Fruit fly (Drosophila melanogaster) whole organism, embryonic: ENCODE data around the gene wge.

ENCODE experiments used
- ATbp ChIP-seq: fragments of 200-800 bp; sonication (Bioruptor generic); optimal IDR thresholded peaks from 2 replicates; lab custom pipeline; 2017; ENCODE audit warnings: missing biosample characterization, mild to moderate bottlenecking, missing genetic modification characterization, missing genetic modification reagents
- CG10543 ChIP-seq: fragments of 200-800 bp; sonication (Bioruptor generic); optimal IDR thresholded peaks from 3 replicates; lab custom pipeline; 2017; ENCODE audit warnings: missing biosample characterization, mild to moderate bottlenecking, missing genetic modification characterization, moderate library complexity
- CG12391 ChIP-seq: fragments of 200-800 bp; sonication (Bioruptor generic); optimal IDR thresholded peaks from 3 replicates; lab custom pipeline; 2018; ENCODE audit warnings: missing biosample characterization, mild to moderate bottlenecking, missing genetic modification characterization, moderate library complexity
- CG14667 ChIP-seq: fragments of 200-800 bp; sonication (Bioruptor generic); IDR thresholded peaks from 2 replicates; pipeline ENCODE4 v1.3.6; 2022; ENCODE audit warnings: missing biosample characterization, missing genetic modification characterization
- CG18476 ChIP-seq: fragments of 200-800 bp; sonication (Bioruptor generic); optimal IDR thresholded peaks from 2 replicates; lab custom pipeline; 2016; ENCODE audit warnings: missing biosample characterization, mild to moderate bottlenecking, missing genetic modification characterization
- CG2199 ChIP-seq: fragments of 200-800 bp; sonication (Bioruptor generic); IDR thresholded peaks from 3 replicates; pipeline ENCODE4 v1.3.6; 2022; ENCODE audit warnings: missing biosample characterization, missing genetic modification characterization
- CG4404 ChIP-seq: fragments of 200-800 bp; sonication (Bioruptor generic); IDR thresholded peaks from 2 replicates; pipeline ENCODE4 v1.3.6; 2022; ENCODE audit warnings: missing biosample characterization, missing genetic modification characterization
- CG4707 ChIP-seq: fragments of 200-800 bp; sonication (Bioruptor generic); optimal IDR thresholded peaks from 2 replicates; lab custom pipeline; 2018; ENCODE audit warnings: missing biosample characterization, mild to moderate bottlenecking, missing genetic modification characterization, moderate library complexity
- CG6813 ChIP-seq: fragments of 200-800 bp; sonication (Bioruptor generic); optimal IDR thresholded peaks from 2 replicates; lab custom pipeline; 2017; ENCODE audit warnings: missing biosample characterization, missing genetic modification characterization, mild to moderate bottlenecking, moderate library complexity, missing genetic modification reagents
- CG8359 ChIP-seq: fragments of 200-800 bp; sonication (Bioruptor generic); optimal IDR thresholded peaks from 2 replicates; lab custom pipeline; 2017; ENCODE audit warnings: missing biosample characterization, mild to moderate bottlenecking, missing genetic modification characterization, borderline replicate concordance
- CG9817 ChIP-seq: fragments of 200-800 bp; sonication (Bioruptor generic); optimal IDR thresholded peaks from 2 replicates; lab custom pipeline; 2018; ENCODE audit warnings: missing biosample characterization, mild to moderate bottlenecking, missing genetic modification characterization, moderate library complexity
- CG9932 ChIP-seq: fragments of 200-800 bp; sonication (Bioruptor generic); IDR thresholded peaks from 2 replicates; pipeline ENCODE4 v1.3.6; 2022; ENCODE audit warnings: missing biosample characterization, missing genetic modification characterization
- CHES-1-like ChIP-seq: fragments of 200-800 bp; sonication (Bioruptor generic); optimal IDR thresholded peaks from 2 replicates; lab custom pipeline; 2016; ENCODE audit warnings: missing biosample characterization, missing genetic modification characterization
- CrebB ChIP-seq: fragments of 200-800 bp; sonication (Bioruptor generic); optimal IDR thresholded peaks from 3 replicates; lab custom pipeline; 2018; ENCODE audit warnings: missing biosample characterization, mild to moderate bottlenecking, missing genetic modification characterization
- D19B ChIP-seq: fragments of 200-800 bp; sonication (Bioruptor generic); optimal IDR thresholded peaks from 2 replicates; lab custom pipeline; 2017; ENCODE audit warnings: missing biosample characterization, mild to moderate bottlenecking, missing genetic modification characterization
- Dfd ChIP-seq, 2 experiments: fragments of >200 bp; optimal IDR thresholded peaks; 2 replicates each; lab custom pipeline; 2017; ENCODE audit warnings: missing biosample characterization in 2 of 2, missing genetic modification characterization in 2 of 2
- GATAe ChIP-seq: fragments of 200-800 bp; sonication (Bioruptor generic); conservative IDR thresholded peaks from 2 replicates; pipeline ENCODE4 v1.3.6; 2022; ENCODE audit warnings: missing biosample characterization, missing genetic modification characterization
- MBD-R2 ChIP-seq: fragments of 200-800 bp; sonication (Bioruptor generic); IDR thresholded peaks from 2 replicates; pipeline ENCODE4 v1.3.6; 2022; ENCODE audit warnings: missing biosample characterization, missing genetic modification characterization
- NFAT ChIP-seq: fragments of 200-800 bp; sonication (Bioruptor generic); IDR thresholded peaks from 2 replicates; pipeline ENCODE4 v1.3.6; 2022; ENCODE audit warnings: missing biosample characterization, missing genetic modification characterization
- Oaz ChIP-seq: fragments of 200-800 bp; sonication (Bioruptor generic); IDR thresholded peaks from 2 replicates; pipeline ENCODE4 v1.3.6; 2022; ENCODE audit warnings: missing biosample characterization, missing genetic modification characterization
- Ravus ChIP-seq: fragments of 200-800 bp; sonication (Bioruptor generic); IDR thresholded peaks from 2 replicates; pipeline ENCODE4 v1.3.6; 2022; ENCODE audit warnings: missing biosample characterization, missing genetic modification characterization
- Scr ChIP-seq: fragments of 200-800 bp; sonication (Bioruptor generic); IDR thresholded peaks from 2 replicates; pipeline ENCODE4 v1.3.6; 2022; ENCODE audit warnings: missing biosample characterization, missing genetic modification characterization; ENCODE audit not compliant: partially characterized antibody
- Side ChIP-seq: fragments of 200-800 bp; sonication (Bioruptor generic); optimal IDR thresholded peaks from 2 replicates; lab custom pipeline; 2016; ENCODE audit warnings: missing biosample characterization, missing genetic modification characterization
- Sry-β ChIP-seq: fragments of 200-800 bp; sonication (Bioruptor generic); optimal IDR thresholded peaks from 2 replicates; lab custom pipeline; 2018; ENCODE audit warnings: missing biosample characterization, mild to moderate bottlenecking, missing genetic modification characterization, moderate library complexity
- Vsx1 ChIP-seq: fragments of 200-800 bp; sonication (Bioruptor generic); optimal IDR thresholded peaks from 2 replicates; lab custom pipeline; 2017; ENCODE audit warnings: missing biosample characterization, mild to moderate bottlenecking, missing genetic modification characterization, missing genetic modification reagents
- aop ChIP-seq: fragments of 200-800 bp; sonication (Bioruptor generic); IDR thresholded peaks from 2 replicates; pipeline ENCODE4 v1.3.6; 2022; ENCODE audit warnings: missing biosample characterization, missing genetic modification characterization
- ase ChIP-seq: fragments of 200-800 bp; sonication (Bioruptor generic); IDR thresholded peaks from 3 replicates; pipeline ENCODE4 v1.3.6; 2022; ENCODE audit warnings: missing biosample characterization, missing genetic modification characterization
- cad ChIP-seq: fragments of >200 bp; optimal IDR thresholded peaks from 2 replicates; lab custom pipeline; 2017; ENCODE audit warnings: missing biosample characterization, missing genetic modification characterization
- crp ChIP-seq, 2 experiments: fragments of 200-800 bp; sonication (Bioruptor generic); optimal IDR thresholded peaks; 2 replicates in 1 of 2; 3 replicates in 1 of 2; lab custom pipeline; 2017; ENCODE audit warnings: missing biosample characterization in 2 of 2, missing genetic modification characterization in 2 of 2, mild to moderate bottlenecking in 1 of 2, moderate library complexity in 1 of 2
- cwo ChIP-seq: fragments of 200-800 bp; sonication (Bioruptor generic); optimal IDR thresholded peaks from 3 replicates; lab custom pipeline; 2017; ENCODE audit warnings: missing biosample characterization, missing genetic modification characterization, mild to moderate bottlenecking, moderate library complexity, missing genetic modification reagents
- dmrt11E ChIP-seq: fragments of 200-800 bp; sonication (Bioruptor generic); optimal IDR thresholded peaks from 3 replicates; lab custom pipeline; 2018; ENCODE audit warnings: missing biosample characterization, mild to moderate bottlenecking, missing genetic modification characterization, moderate library complexity
- dmrt99B ChIP-seq: fragments of 200-800 bp; sonication (Bioruptor generic); optimal IDR thresholded peaks from 2 replicates; lab custom pipeline; 2018; ENCODE audit warnings: missing biosample characterization, mild to moderate bottlenecking, missing genetic modification characterization, moderate library complexity
- dysf ChIP-seq: fragments of 200-800 bp; sonication (Bioruptor generic); IDR thresholded peaks from 3 replicates; pipeline ENCODE4 v1.3.6; 2022; ENCODE audit warnings: missing biosample characterization, missing genetic modification characterization
- fu2 ChIP-seq: fragments of 200-800 bp; sonication (Bioruptor generic); optimal IDR thresholded peaks from 2 replicates; lab custom pipeline; 2016; ENCODE audit warnings: missing biosample characterization, missing genetic modification characterization
- gcm2 ChIP-seq: fragments of 200-800 bp; sonication (Bioruptor generic); optimal IDR thresholded peaks from 2 replicates; lab custom pipeline; 2016; ENCODE audit warnings: missing biosample characterization, missing genetic modification characterization
- gsb ChIP-seq: fragments of 200-800 bp; sonication (Bioruptor generic); IDR thresholded peaks from 2 replicates; pipeline ENCODE4 v1.3.6; 2022; ENCODE audit warnings: missing biosample characterization, missing genetic modification characterization
- gsb-n ChIP-seq: fragments of 200-800 bp; sonication (Bioruptor generic); optimal IDR thresholded peaks from 3 replicates; lab custom pipeline; 2018; ENCODE audit warnings: missing biosample characterization, mild to moderate bottlenecking, missing genetic modification characterization
- lov ChIP-seq, 2 experiments: fragments of 200-800 bp in 1 of 2; fragments of >200 bp in 1 of 2; sonication (Bioruptor generic) in 1 of 2; IDR thresholded peaks in 1 of 2; optimal IDR thresholded peaks in 1 of 2; 2 replicates in 1 of 2; 3 replicates in 1 of 2; pipeline versions ENCODE4 v1.3.6 to Lab custom; 2017 to 2022; ENCODE audit warnings: missing biosample characterization in 1 of 2, missing genetic modification characterization in 1 of 2
- nerfin-2 ChIP-seq: fragments of 200-800 bp; sonication (Bioruptor generic); IDR thresholded peaks from 2 replicates; pipeline ENCODE4 v1.3.6; 2022; ENCODE audit warnings: missing biosample characterization, missing genetic modification characterization; ENCODE audit not compliant: partially characterized antibody
- nmo ChIP-seq: fragments of 200-800 bp; sonication (Bioruptor generic); optimal IDR thresholded peaks from 2 replicates; lab custom pipeline; 2018; ENCODE audit warnings: missing biosample characterization, mild to moderate bottlenecking, missing genetic modification characterization, moderate library complexity
- oc ChIP-seq: fragments of 200-800 bp; sonication (Bioruptor generic); optimal IDR thresholded peaks from 2 replicates; lab custom pipeline; 2018; ENCODE audit warnings: missing biosample characterization, mild to moderate bottlenecking, missing genetic modification characterization, moderate library complexity
- otp ChIP-seq: fragments of 200-800 bp; sonication (Bioruptor generic); IDR thresholded peaks from 3 replicates; pipeline ENCODE4, ENCODE4 v1.3.6; 2022; ENCODE audit warnings: missing biosample characterization, missing genetic modification characterization
- sd ChIP-seq: fragments of 200-800 bp; sonication (Bioruptor generic); optimal IDR thresholded peaks from 3 replicates; lab custom pipeline; 2018; ENCODE audit warnings: missing biosample characterization, mild to moderate bottlenecking, missing genetic modification characterization, moderate library complexity
- so ChIP-seq: fragments of 200-800 bp; sonication (Bioruptor generic); IDR thresholded peaks from 3 replicates; pipeline ENCODE4 v1.3.6; 2022; ENCODE audit warnings: missing biosample characterization, missing genetic modification characterization
- sug ChIP-seq: fragments of 200-800 bp; optimal IDR thresholded peaks from 2 replicates; lab custom pipeline; 2019; ENCODE audit warnings: missing biosample characterization, mild to moderate bottlenecking, missing genetic modification characterization, moderate library complexity
- tin ChIP-seq: fragments of 200-800 bp; sonication (Bioruptor generic); optimal IDR thresholded peaks from 3 replicates; lab custom pipeline; 2016; ENCODE audit warnings: missing biosample characterization, missing genetic modification characterization
- unpg ChIP-seq: fragments of 200-800 bp; sonication (Bioruptor generic); optimal IDR thresholded peaks from 3 replicates; lab custom pipeline; 2018; ENCODE audit warnings: missing biosample characterization, mild to moderate bottlenecking, missing genetic modification characterization, moderate library complexity
- zf30C ChIP-seq: fragments of 200-800 bp; sonication (Bioruptor generic); optimal IDR thresholded peaks from 3 replicates; lab custom pipeline; 2018; ENCODE audit warnings: missing biosample characterization, mild to moderate bottlenecking, missing genetic modification characterization

wge gene

dm6 chr3R:22686336-22686874, 34.5 kb downstream of the wge start, which contains the start of the genes Gclm and CG17625 (continued):
- TF ChIP-seq dysf (GFP tag; lab: Robert Waterston, UW) (peak; percentile 56; the same call in 2 of the 3 replicates), CG9932 (GFP tag; lab: Robert Waterston, UW) (peak; percentile 85), Scr (GFP tag; lab: Robert Waterston, UW) (peak; percentile 76), CG12391 (tag; lab: Kevin White, UChicago) (peak; percentile 78), tin (GFP tag; lab: Kevin White, UChicago) (peak; percentile 41), gsb-n (tag; lab: Kevin White, UChicago) (peak; percentile 42), CG10543 (GFP tag; lab: Kevin White, UChicago) (peak; percentile 31), Ravus (GFP tag; lab: Robert Waterston, UW) (no peak), sug (peak; percentile 76), GATAe (GFP tag; lab: Robert Waterston, UW) (no peak; the same call in 1 of the 2 replicates), CG4404 (GFP tag; lab: Robert Waterston, UW) (no peak), MBD-R2 (peak; percentile 77), CG14667 (GFP tag; lab: Robert Waterston, UW) (peak; percentile 30; the same call in 1 of the 2 replicates), cad (GFP tag; lab: Kevin White, UChicago) (no peak), CG6813 (peak; percentile 43), otp (no peak), crp (GFP tag; optimal IDR thresholded peaks at IDR 0.05; lab: Kevin White, UChicago) (peak in 1 of 2 experiments; percentile 14), gcm2 (GFP tag; lab: Kevin White, UChicago) (no peak), CrebB (tag; lab: Kevin White, UChicago) (peak; percentile 27), CG4707 (GFP tag; lab: Kevin White, UChicago) (no peak), lov (optimal IDR thresholded peaks at IDR 0.05; lab: Kevin White, UChicago) (no peak), lov (GFP tag; IDR thresholded peaks at IDR 0.05; lab: Robert Waterston, UW) (no peak), gsb (GFP tag; lab: Robert Waterston, UW) (0 out of 2 replicates have a peak, but pooled peaks have one; percentile 32), D19B (GFP tag; lab: Kevin White, UChicago) (no peak), CHES-1-like (GFP tag; lab: Kevin White, UChicago) (peak; percentile 66), sd (peak; percentile 45), Oaz (peak; percentile 35; the same call in 1 of the 2 replicates), CG2199 (GFP tag; lab: Robert Waterston, UW) (peak; percentile 61; the same call in 1 of the 3 replicates), Dfd (GFP tag; optimal IDR thresholded peaks at IDR 0.05; lab: Kevin White, UChicago) (no peak), nmo (GFP tag; lab: Kevin White, UChicago) (peak; percentile 70), fu2 (GFP tag; lab: Kevin White, UChicago) (peak; percentile 14), Vsx1 (peak; percentile 21), ATbp (GFP tag; lab: Kevin White, UChicago) (no peak), zf30C (GFP tag; lab: Kevin White, UChicago) (no peak), ase (GFP tag; lab: Robert Waterston, UW) (peak; percentile 33; the same call in 1 of the 3 replicates), Side (peak; percentile 63), Sry-β (no peak), unpg (GFP tag; lab: Kevin White, UChicago) (peak; percentile 42), CG8359 (GFP tag; lab: Kevin White, UChicago) (no peak), aop (GFP tag; lab: Robert Waterston, UW) (no peak), CG18476 (peak; percentile 18), NFAT (peak; percentile 65), cwo (peak; percentile 38), so (GFP tag; lab: Robert Waterston, UW) (0 out of 3 replicates have a peak, but pooled peaks have one; percentile 32), CG9817 (tag; lab: Kevin White, UChicago) (peak; percentile 55), nerfin-2 (GFP tag; lab: Robert Waterston, UW) (peak; percentile 68), dmrt11E (tag; lab: Kevin White, UChicago) (peak; percentile 38), oc (tag; lab: Kevin White, UChicago) (peak; percentile 3), dmrt99B (tag; lab: Kevin White, UChicago) (peak; percentile 36)
